Worm (Caenorhabditis elegans) whole organism, young adult: ENCODE measurements around the gene srbc-34.

ENCODE experiments used
- B0336.3 ChIP-seq: fragments of 200-800 bp; sonication (Bioruptor generic); IDR thresholded peaks from 2 replicates; pipeline ENCODE4 v1.3.6; 2022; ENCODE audit warnings: missing genetic modification characterization, missing compliant biosample characterization
- C17E4.6 ChIP-seq: fragments of 200-800 bp; sonication (Bioruptor generic); IDR thresholded peaks from 2 replicates; pipeline ENCODE4 v1.3.6; 2022; ENCODE audit warnings: missing genetic modification reagents, missing genetic modification characterization, missing compliant biosample characterization
- F10E7.11 ChIP-seq: sonication (generic microtip); optimal IDR thresholded peaks from 2 replicates; lab custom pipeline; 2017; ENCODE audit warnings: mild to moderate bottlenecking, missing genetic modification characterization, moderate library complexity, missing compliant biosample characterization
- F22D6.2 ChIP-seq: sonication (generic microtip); optimal IDR thresholded peaks from 2 replicates; lab custom pipeline; 2016; ENCODE audit warnings: mild to moderate bottlenecking, missing genetic modification characterization, missing compliant biosample characterization
- F49E8.2 ChIP-seq: sonication (generic microtip); optimal IDR thresholded peaks from 3 replicates; lab custom pipeline; 2017; ENCODE audit warnings: missing genetic modification characterization, mild to moderate bottlenecking, missing compliant biosample characterization, antibody characterized with exemption, moderate library complexity; ENCODE audit not compliant: insufficient read depth
- F55B11.4 ChIP-seq: sonication (generic microtip); optimal IDR thresholded peaks from 2 replicates; lab custom pipeline; 2016; ENCODE audit warnings: missing compliant biosample characterization, missing genetic modification characterization, borderline replicate concordance; ENCODE audit not compliant: insufficient read depth
- F57C9.4 ChIP-seq: sonication (generic microtip); optimal IDR thresholded peaks from 2 replicates; lab custom pipeline; 2017; ENCODE audit warnings: mild to moderate bottlenecking, missing genetic modification characterization, missing compliant biosample characterization
- Y53G8AR.9 ChIP-seq: fragments of 200-800 bp; sonication (Bioruptor generic); conservative IDR thresholded peaks from 2 replicates; pipeline ENCODE4 v1.3.6; 2022; ENCODE audit warnings: missing genetic modification reagents, missing genetic modification characterization, missing compliant biosample characterization
- Y95B8A.8 ChIP-seq: fragments of 200-800 bp; sonication (Bioruptor generic); IDR thresholded peaks from 2 replicates; pipeline ENCODE4 v1.3.6; 2022; ENCODE audit warnings: missing genetic modification reagents, missing genetic modification characterization, missing compliant biosample characterization
- ama-1 ChIP-seq, 3 experiments: fragments of 150-350 bp in 1 of 3; sonication (generic microtip) in 2 of 3; optimal IDR thresholded peaks; 2 replicates each; lab custom pipeline; 2014 to 2018; ENCODE audit warnings: missing biosample characterization in 2 of 3, missing genetic modification characterization in 2 of 3, missing genetic modification reagents in 2 of 3
- aptf-2 ChIP-seq: fragments of 200-800 bp; sonication (Bioruptor generic); conservative IDR thresholded peaks from 2 replicates; pipeline ENCODE4 v1.3.6; 2022; ENCODE audit warnings: missing genetic modification reagents, missing genetic modification characterization, missing compliant biosample characterization
- attf-5 ChIP-seq: fragments of 200-800 bp; sonication (Bioruptor generic); optimal IDR thresholded peaks from 2 replicates; lab custom pipeline; 2018; ENCODE audit warnings: mild to moderate bottlenecking, missing genetic modification characterization, missing compliant biosample characterization
- ccch-3 ChIP-seq: fragments of 200-800 bp; sonication (Bioruptor generic); optimal IDR thresholded peaks from 2 replicates; lab custom pipeline; 2018; ENCODE audit warnings: mild to moderate bottlenecking, missing genetic modification characterization, missing compliant biosample characterization
- cebp-2 ChIP-seq: fragments of 200-800 bp; sonication (Bioruptor generic); IDR thresholded peaks from 2 replicates; pipeline ENCODE4 v1.3.6; 2022; ENCODE audit warnings: missing genetic modification characterization, missing compliant biosample characterization
- chd-7 ChIP-seq: sonication (generic microtip); optimal IDR thresholded peaks from 2 replicates; lab custom pipeline; 2016; ENCODE audit warnings: mild to moderate bottlenecking, missing genetic modification characterization, moderate library complexity, missing compliant biosample characterization
- dpl-1 ChIP-seq: fragments of 150-350 bp; optimal IDR thresholded peaks from 2 replicates; lab custom pipeline; 2014; ENCODE audit warnings: missing biosample characterization, missing genetic modification reagents, missing genetic modification characterization
- egrh-3 ChIP-seq: fragments of 200-800 bp; sonication (Bioruptor generic); IDR thresholded peaks from 2 replicates; pipeline ENCODE4 v1.3.6; 2022; ENCODE audit warnings: missing genetic modification reagents, missing genetic modification characterization, missing compliant biosample characterization
- him-1 ChIP-seq: sonication (generic microtip); optimal IDR thresholded peaks from 2 replicates; lab custom pipeline; 2016; ENCODE audit warnings: missing genotype, missing genetic modification reagents, missing genetic modification characterization, missing compliant biosample characterization
- hlh-12 ChIP-seq: sonication (generic microtip); optimal IDR thresholded peaks from 2 replicates; lab custom pipeline; 2016; ENCODE audit warnings: missing genetic modification characterization, missing compliant biosample characterization
- hlh-26 ChIP-seq: fragments of 200-800 bp; sonication (Bioruptor generic); conservative IDR thresholded peaks from 2 replicates; pipeline ENCODE4 v1.3.6; 2022; ENCODE audit warnings: missing genetic modification reagents, missing genetic modification characterization, missing compliant biosample characterization
- hmg-1.2 ChIP-seq: fragments of 200-800 bp; sonication (Bioruptor generic); IDR thresholded peaks from 2 replicates; pipeline ENCODE4 v1.3.6; 2022; ENCODE audit warnings: missing genetic modification reagents, missing genetic modification characterization, missing compliant biosample characterization
- hmg-20 ChIP-seq: fragments of 200-800 bp; sonication (Bioruptor generic); IDR thresholded peaks from 2 replicates; pipeline ENCODE4 v1.3.6; 2022; ENCODE audit warnings: missing genetic modification reagents, missing genetic modification characterization, missing compliant biosample characterization
- let-607 ChIP-seq, 2 experiments: fragments of 200-800 bp in 1 of 2; sonication (Bioruptor generic) in 1 of 2; sonication (generic microtip) in 1 of 2; optimal IDR thresholded peaks; 2 replicates each; lab custom pipeline; 2016 to 2018; ENCODE audit warnings: mild to moderate bottlenecking in 2 of 2, missing compliant biosample characterization in 2 of 2, missing genetic modification characterization in 2 of 2, moderate library complexity in 2 of 2, missing genotype in 1 of 2
- lir-1 ChIP-seq: fragments of 200-800 bp; sonication (Bioruptor generic); conservative IDR thresholded peaks from 2 replicates; pipeline ENCODE4 v1.3.6; 2022; ENCODE audit warnings: missing genetic modification reagents, missing genetic modification characterization, missing compliant biosample characterization
- lsl-1 ChIP-seq: fragments of 200-800 bp; sonication (Bioruptor generic); optimal IDR thresholded peaks from 2 replicates; lab custom pipeline; 2018; ENCODE audit warnings: mild to moderate bottlenecking, missing genetic modification characterization, moderate library complexity, missing compliant biosample characterization
- lsy-27 ChIP-seq: sonication (generic microtip); optimal IDR thresholded peaks from 2 replicates; lab custom pipeline; 2017; ENCODE audit warnings: missing genetic modification characterization, mild to moderate bottlenecking, missing compliant biosample characterization, antibody characterized with exemption, missing genotype, borderline replicate concordance; ENCODE audit not compliant: insufficient read depth
- madf-6 ChIP-seq: fragments of 200-800 bp; sonication (Bioruptor generic); IDR thresholded peaks from 2 replicates; pipeline ENCODE4 v1.3.6; 2022; ENCODE audit warnings: missing genetic modification reagents, missing genetic modification characterization, missing compliant biosample characterization
- nfya-1 ChIP-seq: sonication (generic microtip); optimal IDR thresholded peaks from 2 replicates; lab custom pipeline; 2017; ENCODE audit warnings: antibody characterized with exemption, missing compliant biosample characterization, missing genetic modification characterization, borderline replicate concordance; ENCODE audit not compliant: insufficient read depth
- nfya-2 ChIP-seq: fragments of 200-800 bp; sonication (Bioruptor generic); IDR thresholded peaks from 2 replicates; pipeline ENCODE4 v1.3.6; 2022; ENCODE audit warnings: missing genetic modification reagents, missing genetic modification characterization, missing compliant biosample characterization
- nfyb-1 ChIP-seq: fragments of 200-800 bp; sonication (Bioruptor generic); IDR thresholded peaks from 2 replicates; pipeline ENCODE4 v1.3.6; 2022; ENCODE audit warnings: missing genetic modification reagents, missing genetic modification characterization, missing compliant biosample characterization
- nhr-120 ChIP-seq: fragments of 200-800 bp; sonication (Bioruptor generic); IDR thresholded peaks from 2 replicates; pipeline ENCODE4 v1.3.6; 2022; ENCODE audit warnings: missing genetic modification characterization, missing compliant biosample characterization
- nhr-179 ChIP-seq: sonication (generic microtip); optimal IDR thresholded peaks from 2 replicates; lab custom pipeline; 2016; ENCODE audit warnings: mild to moderate bottlenecking, missing genetic modification characterization, missing compliant biosample characterization
- nhr-80 ChIP-seq: sonication (generic microtip); optimal IDR thresholded peaks from 2 replicates; lab custom pipeline; 2016; ENCODE audit warnings: missing genetic modification characterization, missing compliant biosample characterization
- pbrm-1 ChIP-seq: fragments of 200-800 bp; sonication (Bioruptor generic); IDR thresholded peaks from 2 replicates; pipeline ENCODE4 v1.3.6; 2022; ENCODE audit warnings: missing genetic modification reagents, missing genetic modification characterization, missing compliant biosample characterization
- pha-4 ChIP-seq: fragments of 150-350 bp; sonication (generic microtip); optimal IDR thresholded peaks from 2 replicates; lab custom pipeline; 2014; ENCODE audit warnings: missing biosample characterization, missing genetic modification reagents, missing genetic modification characterization
- rcor-1 ChIP-seq: fragments of 200-800 bp; sonication (Bioruptor generic); IDR thresholded peaks from 2 replicates; pipeline ENCODE4 v1.3.6; 2022; ENCODE audit warnings: missing genetic modification reagents, missing genetic modification characterization, missing compliant biosample characterization
- rec-8 ChIP-seq, 2 experiments: sonication (generic microtip); optimal IDR thresholded peaks; 2 replicates each; lab custom pipeline; 2016; ENCODE audit warnings: mild to moderate bottlenecking in 2 of 2, missing genetic modification characterization in 2 of 2, missing genetic modification reagents in 2 of 2, missing genotype in 2 of 2, missing biosample characterization in 1 of 2, missing compliant biosample characterization in 1 of 2, moderate library complexity in 1 of 2
- rpc-1 ChIP-seq, 2 experiments: fragments of 150-350 bp in 1 of 2; sonication (generic microtip) in 1 of 2; optimal IDR thresholded peaks; 2 replicates each; lab custom pipeline; 2014 to 2018; ENCODE audit warnings: missing biosample characterization in 1 of 2, missing genetic modification characterization in 1 of 2, missing genetic modification reagents in 1 of 2, missing genotype in 1 of 2
- sea-2 ChIP-seq: fragments of 200-800 bp; sonication (Bioruptor generic); IDR thresholded peaks from 2 replicates; pipeline ENCODE4 v1.3.6; 2022; ENCODE audit warnings: missing genetic modification characterization, missing compliant biosample characterization
- somi-1 ChIP-seq: fragments of 200-800 bp; sonication (Bioruptor generic); optimal IDR thresholded peaks from 2 replicates; lab custom pipeline; 2018; ENCODE audit warnings: mild to moderate bottlenecking, missing genetic modification characterization, missing compliant biosample characterization
- tbx-9 ChIP-seq: sonication (generic microtip); optimal IDR thresholded peaks from 2 replicates; lab custom pipeline; 2016; ENCODE audit warnings: borderline replicate concordance, missing genetic modification characterization, inconsistent platforms, missing compliant biosample characterization
- xnd-1 ChIP-seq: sonication (generic microtip); optimal IDR thresholded peaks from 2 replicates; lab custom pipeline; 2016; ENCODE audit warnings: missing genotype, missing genetic modification reagents, missing genetic modification characterization, missing compliant biosample characterization
- ztf-18 ChIP-seq: sonication (generic microtip); optimal IDR thresholded peaks from 2 replicates; lab custom pipeline; 2016; ENCODE audit warnings: missing genotype, mild to moderate bottlenecking, missing genetic modification characterization, missing compliant biosample characterization
- ztf-28 ChIP-seq: fragments of 200-800 bp; sonication (Bioruptor generic); IDR thresholded peaks from 2 replicates; pipeline ENCODE4 v1.3.6; 2022; ENCODE audit warnings: missing genetic modification reagents, missing genetic modification characterization, missing compliant biosample characterization
- ztf-3 ChIP-seq: fragments of 200-800 bp; sonication (Bioruptor generic); optimal IDR thresholded peaks from 2 replicates; lab custom pipeline; 2018; ENCODE audit warnings: mild to moderate bottlenecking, missing genetic modification characterization, missing compliant biosample characterization

The srbc-34 gene

DNA sequence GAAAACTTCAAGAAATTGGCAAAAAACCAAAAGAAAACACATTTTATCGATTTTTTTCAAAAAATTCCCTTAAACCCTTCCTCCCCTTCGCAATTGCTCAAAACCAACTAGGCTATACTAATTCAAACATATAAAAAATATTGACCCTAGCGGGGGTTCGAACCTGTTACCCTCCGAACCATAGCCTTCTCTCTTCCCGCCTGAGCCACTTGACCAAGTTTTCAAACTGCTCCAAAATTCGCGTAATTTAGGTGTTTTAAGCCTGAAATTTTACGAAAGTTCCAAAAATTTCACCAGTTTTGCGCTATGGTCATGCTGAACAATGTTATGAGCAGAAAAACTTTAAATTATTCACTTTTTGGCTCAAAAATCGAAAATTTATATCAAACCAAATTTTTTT lies 28.3 kb downstream of the srbc-34 start (continued):
- TF ChIP-seq F10E7.11 (tag; lab: Kevin White, UChicago), result no peak
- no peak for TF ChIP-seq nhr-179
- TF ChIP-seq nfya-2 (GFP tag; lab: Robert Waterston, UW), result no peak
- TF ChIP-seq F57C9.4, result no peak
- no peak for TF ChIP-seq ccch-3 (GFP tag; lab: Kevin White, UChicago)
- no peak for TF ChIP-seq ama-1 (optimal IDR thresholded peaks at IDR 0.05; lab: Kevin White, UChicago)
- TF ChIP-seq ama-1 (GFP tag; optimal IDR thresholded peaks at IDR 0.05; lab: Kevin White, UChicago), result no peak
- TF ChIP-seq B0336.3 (GFP tag; lab: Robert Waterston, UW), result peak; percentile 44; the same call in 1 of the 2 replicates
- TF ChIP-seq lsl-1 (GFP tag; lab: Kevin White, UChicago), result no peak
- no peak for TF ChIP-seq hmg-1.2 (GFP tag; lab: Robert Waterston, UW)
- TF ChIP-seq let-607 (tag; optimal IDR thresholded peaks at IDR 0.05; lab: Kevin White, UChicago), result no peak
- no peak for TF ChIP-seq rec-8 (tag; optimal IDR thresholded peaks at IDR 0.05; lab: Kevin White, UChicago)
- TF ChIP-seq F55B11.4 (tag; lab: Kevin White, UChicago), result no peak
- TF ChIP-seq pbrm-1 (GFP tag; lab: Robert Waterston, UW), result 0 out of 2 replicates have a peak, but pooled peaks have one; percentile 14
- no peak for TF ChIP-seq sea-2 (GFP tag; lab: Robert Waterston, UW)
- TF ChIP-seq nhr-80 (tag; lab: Kevin White, UChicago), result no peak
- no peak for TF ChIP-seq hlh-12
- no peak for TF ChIP-seq lsy-27 (tag; lab: Kevin White, UChicago)
- 0 out of 2 replicates have a peak, but pooled peaks have one; percentile 14 for TF ChIP-seq nhr-120
- TF ChIP-seq rcor-1 (GFP tag; lab: Robert Waterston, UW), result no peak
- TF ChIP-seq ztf-18, result no peak
- no peak for TF ChIP-seq tbx-9 (tag; lab: Kevin White, UChicago)
- TF ChIP-seq egrh-3 (GFP tag; lab: Robert Waterston, UW), result no peak
- TF ChIP-seq hmg-20, result no peak
- TF ChIP-seq xnd-1 (tag; lab: Kevin White, UChicago), result no peak
- TF ChIP-seq nfya-1 (tag; lab: Kevin White, UChicago), result no peak
- TF ChIP-seq chd-7 (tag; lab: Kevin White, UChicago), result peak; percentile 57
- TF ChIP-seq rpc-1 (optimal IDR thresholded peaks at IDR 0.05; lab: Kevin White, UChicago), result no peak
- TF ChIP-seq rpc-1 (tag; optimal IDR thresholded peaks at IDR 0.05; lab: Kevin White, UChicago), result peak; percentile 51
- TF ChIP-seq somi-1 (GFP tag; lab: Kevin White, UChicago), result no peak

DNA sequence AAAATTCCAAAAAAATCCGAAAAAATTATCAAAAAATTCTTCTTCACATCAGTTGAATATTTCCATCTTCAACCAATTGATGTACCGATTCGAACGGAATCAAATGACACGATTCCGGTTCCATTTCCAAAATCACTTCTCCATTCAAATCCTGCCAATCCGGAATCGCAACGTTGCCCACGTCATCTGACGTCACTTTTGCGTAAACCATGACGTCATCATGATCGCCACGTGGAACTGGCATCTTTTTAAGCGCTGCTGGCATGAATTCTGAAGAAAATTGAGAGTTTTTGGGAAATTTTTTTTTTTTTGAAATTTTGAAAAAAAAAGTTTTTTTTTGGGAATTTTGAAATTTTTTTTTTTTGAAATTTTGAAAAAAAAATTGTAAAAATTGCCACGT lies 29.1 kb downstream of the srbc-34 start:
- no peak for TF ChIP-seq nfyb-1 (GFP tag; lab: Robert Waterston, UW)
- no peak for TF ChIP-seq dpl-1
- TF ChIP-seq attf-5 (GFP tag; lab: Kevin White, UChicago), result no peak
- TF ChIP-seq madf-6 (GFP tag; lab: Robert Waterston, UW), result no peak
- no peak for TF ChIP-seq F49E8.2 (tag; lab: Kevin White, UChicago)
- TF ChIP-seq lir-1 (GFP tag; lab: Robert Waterston, UW), result no peak
- no peak for TF ChIP-seq ztf-28
- no peak for TF ChIP-seq cebp-2
- TF ChIP-seq C17E4.6 (GFP tag; lab: Robert Waterston, UW), result no peak
- no peak for TF ChIP-seq Y53G8AR.9 (GFP tag; lab: Robert Waterston, UW)
- TF ChIP-seq F22D6.2 (tag; lab: Kevin White, UChicago), result no peak
- TF ChIP-seq aptf-2 (GFP tag; lab: Robert Waterston, UW), result no peak
- no peak for TF ChIP-seq him-1 (tag; lab: Kevin White, UChicago)
- no peak for TF ChIP-seq ztf-3
- TF ChIP-seq hlh-26 (GFP tag; lab: Robert Waterston, UW), result no peak
- TF ChIP-seq let-607 (tag; optimal IDR thresholded peaks at IDR 0.05; lab: Kevin White, UChicago), result no peak
- no peak for TF ChIP-seq pha-4 (tag; lab: Kevin White, UChicago)
- TF ChIP-seq nhr-120, result no peak
- no peak for TF ChIP-seq Y95B8A.8 (GFP tag; lab: Robert Waterston, UW)
- TF ChIP-seq, all 124 proteins: peak for 0
